Fruit fly (Drosophila melanogaster): ENCODE data around the gene CG7579.

The CG7579 gene

dm6 chr3L:15700338-15700966, 17.2 kb upstream of the CG7579 start (continued):
- TF ChIP-seq CG7368 (GFP tag; optimal IDR thresholded peaks at IDR 0.05) (no peak), Ets21C (GFP tag; optimal IDR thresholded peaks at IDR 0.05) (peak; percentile 62), topi (GFP tag; optimal IDR thresholded peaks at IDR 0.05) (peak; percentile 87), Hr38 (GFP tag; optimal IDR thresholded peaks at IDR 0.05) (no peak), CG11762 (GFP tag; optimal IDR thresholded peaks at IDR 0.05; ENCODE audit: insufficient read depth) (peak; percentile 46), Hr39 (GFP tag; optimal IDR thresholded peaks at IDR 0.05) (peak; percentile 76), Lpt (GFP tag; optimal IDR thresholded peaks at IDR 0.05) (no peak), Smox (GFP tag; optimal IDR thresholded peaks at IDR 0.05) (peak; percentile 89), Eip75B (GFP tag; optimal IDR thresholded peaks at IDR 0.05) (peak; percentile 73)

dm6 chr3L:15699626-15700337, 16.5 kb upstream of the CG7579 start, which contains the start of gene comm2:
Gene comm2 (minus strand): TSS chr3L:15699850.
- TF ChIP-seq Eip75B (GFP tag; optimal IDR thresholded peaks at IDR 0.05): no peak
- TF ChIP-seq cyc (GFP tag; optimal IDR thresholded peaks at IDR 0.05): no peak
- TF ChIP-seq CG6163 (GFP tag; IDR thresholded peaks at IDR 0.05): no peak
- no peak for TF ChIP-seq spab (GFP tag; optimal IDR thresholded peaks at IDR 0.05)
- peak in 1 of 2 experiments; percentile 15 for TF ChIP-seq ss (GFP tag; optimal IDR thresholded peaks at IDR 0.05)
- no peak for TF ChIP-seq pdm3 (GFP tag; optimal IDR thresholded peaks at IDR 0.05)
- no peak for TF ChIP-seq dac (GFP tag; optimal IDR thresholded peaks at IDR 0.05)
- TF ChIP-seq fd59A (GFP tag; optimal IDR thresholded peaks at IDR 0.05): no peak
- TF ChIP-seq Hr4 (GFP tag; optimal IDR thresholded peaks at IDR 0.05): no peak
- no peak for TF ChIP-seq CG8319 (GFP tag; optimal IDR thresholded peaks at IDR 0.05)
- TF ChIP-seq CG10669 (GFP tag; optimal IDR thresholded peaks at IDR 0.05): no peak
- TF ChIP-seq CG6276 (GFP tag; optimal IDR thresholded peaks at IDR 0.05): no peak
- peak; percentile 30 for TF ChIP-seq CG16779 (tag; optimal IDR thresholded peaks at IDR 0.05)
- no peak for TF ChIP-seq Sox15 (GFP tag; optimal IDR thresholded peaks at IDR 0.05)
- no peak for TF ChIP-seq CG3032 (tag; optimal IDR thresholded peaks at IDR 0.05)
- TF ChIP-seq Met (GFP tag; optimal IDR thresholded peaks at IDR 0.05): no peak
- no peak for TF ChIP-seq fd85E (GFP tag; optimal IDR thresholded peaks at IDR 0.05)
- peak; percentile 39 for TF ChIP-seq Blimp-1 (GFP tag; optimal IDR thresholded peaks at IDR 0.05)
- TF ChIP-seq Lpt (GFP tag; optimal IDR thresholded peaks at IDR 0.05): no peak
- TF ChIP-seq fkh (GFP tag; optimal IDR thresholded peaks at IDR 0.05): peak; percentile 38
- TF ChIP-seq CG6854 (GFP tag; optimal IDR thresholded peaks at IDR 0.05): no peak
- TF ChIP-seq CG10631 (GFP tag; optimal IDR thresholded peaks at IDR 0.05): no peak
- TF ChIP-seq Sox102F (GFP tag; optimal IDR thresholded peaks at IDR 0.05): peak; percentile 33
- peak; percentile 9 for TF ChIP-seq achi (GFP tag; optimal IDR thresholded peaks at IDR 0.05)
- TF ChIP-seq esn (GFP tag; optimal IDR thresholded peaks at IDR 0.05): no peak
- TF ChIP-seq Hr38 (GFP tag; optimal IDR thresholded peaks at IDR 0.05): no peak
- no peak for TF ChIP-seq net (GFP tag; optimal IDR thresholded peaks at IDR 0.05)
- TF ChIP-seq CG15336 (GFP tag; IDR thresholded peaks at IDR 0.05): peak; percentile 22; the same call in 1 of the 2 replicates
- no peak for TF ChIP-seq CG31627 (GFP tag; optimal IDR thresholded peaks at IDR 0.05)
- no peak for TF ChIP-seq Gug (GFP tag; IDR thresholded peaks at IDR 0.05)
- TF ChIP-seq lz (GFP tag; optimal IDR thresholded peaks at IDR 0.05): no peak
- TF ChIP-seq CG6792 (GFP tag; optimal IDR thresholded peaks at IDR 0.05): no peak
- no peak for TF ChIP-seq CG32006 (GFP tag; optimal IDR thresholded peaks at IDR 0.05)
- no peak for TF ChIP-seq CG8119 (GFP tag; IDR thresholded peaks at IDR 0.05)
- no peak for TF ChIP-seq CG9139 (GFP tag; optimal IDR thresholded peaks at IDR 0.05)
- peak; percentile 61 for TF ChIP-seq CG1621 (tag; optimal IDR thresholded peaks at IDR 0.05)
- TF ChIP-seq Ets21C (GFP tag; optimal IDR thresholded peaks at IDR 0.05): no peak
- TF ChIP-seq salr (GFP tag; optimal IDR thresholded peaks at IDR 0.05): no peak
- TF ChIP-seq CG4318 (GFP tag; optimal IDR thresholded peaks at IDR 0.05): no peak
- peak; percentile 48; the same call in 1 of the 3 replicates for TF ChIP-seq eg (GFP tag; IDR thresholded peaks at IDR 0.05)
- TF ChIP-seq CG3919 (GFP tag; optimal IDR thresholded peaks at IDR 0.05): peak; percentile 24
- TF ChIP-seq Ets96B (tag; optimal IDR thresholded peaks at IDR 0.05): no peak
- no peak for TF ChIP-seq Smox (GFP tag; optimal IDR thresholded peaks at IDR 0.05)
- TF ChIP-seq Hr39 (GFP tag; optimal IDR thresholded peaks at IDR 0.05): no peak
